Fruit fly (Drosophila melanogaster) whole organism, embryonic: ENCODE data around the gene ind.
A peak's percentile ranks its signal among the peaks of the same experiment; 100 is the strongest.

Experiments used
- Atf3 ChIP-seq: fragments of 200-800 bp; sonication (Bioruptor generic); optimal IDR thresholded peaks from 3 replicates; lab custom pipeline; 2016; ENCODE audit warnings: missing biosample characterization, missing genetic modification characterization
- Bgb ChIP-seq: fragments of 200-800 bp; sonication (Bioruptor generic); IDR thresholded peaks from 2 replicates; pipeline ENCODE4 v1.3.6; 2022; ENCODE audit warnings: missing biosample characterization, missing genetic modification characterization; ENCODE audit not compliant: partially characterized antibody
- CG10543 ChIP-seq: fragments of 200-800 bp; sonication (Bioruptor generic); optimal IDR thresholded peaks from 3 replicates; lab custom pipeline; 2017; ENCODE audit warnings: missing biosample characterization, mild to moderate bottlenecking, missing genetic modification characterization, moderate library complexity
- CG10654 ChIP-seq: fragments of 200-800 bp; sonication (Bioruptor generic); optimal IDR thresholded peaks from 2 replicates; lab custom pipeline; 2016; ENCODE audit warnings: missing biosample characterization, missing genetic modification characterization
- CG10959 ChIP-seq: fragments of 200-800 bp; sonication (Bioruptor generic); IDR thresholded peaks from 2 replicates; pipeline ENCODE4 v1.3.6; 2022; ENCODE audit warnings: missing biosample characterization, missing genetic modification characterization
- CG11085 ChIP-seq: fragments of 200-800 bp; sonication (Bioruptor generic); IDR thresholded peaks from 2 replicates; pipeline ENCODE4 v1.3.6; 2022; ENCODE audit warnings: missing biosample characterization, missing genetic modification characterization
- CG11560 ChIP-seq: fragments of 200-800 bp; sonication (Bioruptor generic); IDR thresholded peaks from 3 replicates; pipeline ENCODE4 v1.3.6; 2022; ENCODE audit warnings: missing biosample characterization, missing genetic modification characterization
- CG11695 ChIP-seq: fragments of 200-800 bp; sonication (Bioruptor generic); IDR thresholded peaks from 3 replicates; pipeline ENCODE4 v1.3.6; 2022; ENCODE audit warnings: missing biosample characterization, missing genetic modification characterization
- CG12219 ChIP-seq: fragments of 200-800 bp; sonication (Bioruptor generic); optimal IDR thresholded peaks from 3 replicates; lab custom pipeline; 2018; ENCODE audit warnings: missing biosample characterization, mild to moderate bottlenecking, missing genetic modification characterization
- CG1233 ChIP-seq: fragments of 200-800 bp; sonication (Bioruptor generic); optimal IDR thresholded peaks from 4 replicates; lab custom pipeline; 2018; ENCODE audit warnings: missing biosample characterization, mild to moderate bottlenecking, missing genetic modification characterization
- CG14014 ChIP-seq: fragments of 200-800 bp; sonication (Bioruptor generic); IDR thresholded peaks from 2 replicates; pipeline ENCODE4 v1.3.6; 2022; ENCODE audit warnings: missing biosample characterization, missing genetic modification characterization
- CG15479 ChIP-seq: fragments of 200-800 bp; sonication (Bioruptor generic); optimal IDR thresholded peaks from 3 replicates; lab custom pipeline; 2019; ENCODE audit warnings: missing biosample characterization, mild to moderate bottlenecking, missing genetic modification characterization, moderate library complexity
- CG15696 ChIP-seq: fragments of 200-800 bp; sonication (Bioruptor generic); optimal IDR thresholded peaks from 2 replicates; lab custom pipeline; 2019; ENCODE audit warnings: missing biosample characterization, mild to moderate bottlenecking, missing genetic modification characterization, moderate library complexity
- CG17829 ChIP-seq: fragments of 200-800 bp; optimal IDR thresholded peaks from 2 replicates; lab custom pipeline; 2019; ENCODE audit warnings: missing biosample characterization, mild to moderate bottlenecking, missing genetic modification characterization, moderate library complexity
- CG18011 ChIP-seq: fragments of 200-800 bp; sonication (Bioruptor generic); optimal IDR thresholded peaks from 2 replicates; lab custom pipeline; 2017; ENCODE audit warnings: missing biosample characterization, missing genetic modification characterization, mild to moderate bottlenecking, moderate library complexity, missing genotype
- CG2678 ChIP-seq: fragments of 200-800 bp; sonication (Bioruptor generic); optimal IDR thresholded peaks from 3 replicates; lab custom pipeline; 2019; ENCODE audit warnings: missing biosample characterization, mild to moderate bottlenecking, missing genetic modification characterization, moderate library complexity
- CG33557 ChIP-seq: fragments of 200-800 bp; sonication (Bioruptor generic); optimal IDR thresholded peaks from 2 replicates; lab custom pipeline; 2019; ENCODE audit warnings: missing biosample characterization, mild to moderate bottlenecking, missing genetic modification characterization, moderate library complexity
- CG34376 ChIP-seq: fragments of 200-800 bp; sonication (Bioruptor generic); optimal IDR thresholded peaks from 2 replicates; lab custom pipeline; 2018; ENCODE audit warnings: missing biosample characterization, mild to moderate bottlenecking, missing genetic modification characterization
- CG43689 ChIP-seq: fragments of 200-800 bp; sonication (Bioruptor generic); IDR thresholded peaks from 2 replicates; pipeline ENCODE4 v1.3.6; 2022; ENCODE audit warnings: missing biosample characterization, missing genetic modification characterization
- CG6654 ChIP-seq: fragments of 200-800 bp; sonication (Bioruptor generic); optimal IDR thresholded peaks from 2 replicates; lab custom pipeline; 2017; ENCODE audit warnings: missing biosample characterization, mild to moderate bottlenecking, missing genetic modification characterization
- CG6791 ChIP-seq: fragments of 200-800 bp; sonication (Bioruptor generic); IDR thresholded peaks from 3 replicates; pipeline ENCODE4 v1.3.6; 2022; ENCODE audit warnings: missing biosample characterization, missing genetic modification characterization; ENCODE audit not compliant: partially characterized antibody
- CG7745 ChIP-seq: fragments of 200-800 bp; sonication (Bioruptor generic); optimal IDR thresholded peaks from 2 replicates; lab custom pipeline; 2018; ENCODE audit warnings: missing biosample characterization, mild to moderate bottlenecking, missing genetic modification characterization, moderate library complexity
- CG7987 ChIP-seq: fragments of 200-800 bp; sonication (Bioruptor generic); optimal IDR thresholded peaks from 2 replicates; lab custom pipeline; 2018; ENCODE audit warnings: missing biosample characterization, mild to moderate bottlenecking, missing genetic modification characterization, moderate library complexity
- CG8388 ChIP-seq: fragments of 200-800 bp; sonication (Bioruptor generic); optimal IDR thresholded peaks from 2 replicates; lab custom pipeline; 2019; ENCODE audit warnings: missing biosample characterization, mild to moderate bottlenecking, missing genetic modification characterization, moderate library complexity
- CG9609 ChIP-seq: fragments of 200-800 bp; sonication (Bioruptor generic); optimal IDR thresholded peaks from 3 replicates; lab custom pipeline; 2016; ENCODE audit warnings: missing biosample characterization, missing genetic modification characterization
- CkIIα-i1 ChIP-seq: fragments of 200-800 bp; sonication (Bioruptor generic); IDR thresholded peaks from 2 replicates; pipeline ENCODE4 v1.3.6; 2022; ENCODE audit warnings: missing biosample characterization, missing genetic modification characterization
- HLH3B ChIP-seq: fragments of 200-800 bp; sonication (Bioruptor generic); IDR thresholded peaks from 2 replicates; pipeline ENCODE4 v1.3.6; 2022; ENCODE audit warnings: missing biosample characterization, missing genetic modification characterization
- Hmr ChIP-seq: fragments of 200-800 bp; sonication (Bioruptor generic); optimal IDR thresholded peaks from 3 replicates; lab custom pipeline; 2017; ENCODE audit warnings: mild to moderate bottlenecking, missing biosample characterization, missing genetic modification reagents, missing genetic modification characterization
- Mrtf ChIP-seq: fragments of 200-800 bp; sonication (Bioruptor generic); IDR thresholded peaks from 3 replicates; pipeline ENCODE4 v1.3.6; 2022; ENCODE audit warnings: missing biosample characterization, missing genetic modification characterization
- Poxn ChIP-seq: fragments of 200-800 bp; sonication (Bioruptor generic); IDR thresholded peaks from 2 replicates; pipeline ENCODE4 v1.3.6; 2022; ENCODE audit warnings: missing biosample characterization, missing genetic modification characterization
- Ravus ChIP-seq: fragments of 200-800 bp; sonication (Bioruptor generic); IDR thresholded peaks from 2 replicates; pipeline ENCODE4 v1.3.6; 2022; ENCODE audit warnings: missing biosample characterization, missing genetic modification characterization
- ase ChIP-seq: fragments of 200-800 bp; sonication (Bioruptor generic); IDR thresholded peaks from 3 replicates; pipeline ENCODE4 v1.3.6; 2022; ENCODE audit warnings: missing biosample characterization, missing genetic modification characterization
- ash1 ChIP-seq: fragments of 200-800 bp; sonication (Bioruptor generic); optimal IDR thresholded peaks from 2 replicates; lab custom pipeline; 2018; ENCODE audit warnings: missing biosample characterization, mild to moderate bottlenecking, missing genetic modification characterization
- bcd ChIP-seq: fragments of 200-800 bp; sonication (Bioruptor generic); optimal IDR thresholded peaks from 2 replicates; lab custom pipeline; 2017; ENCODE audit warnings: missing biosample characterization, mild to moderate bottlenecking, missing genetic modification characterization
- chif ChIP-seq, 2 experiments: fragments of 200-800 bp; sonication (Bioruptor generic); optimal IDR thresholded peaks; 3 replicates each; lab custom pipeline; 2016; ENCODE audit warnings: missing biosample characterization in 2 of 2, missing genetic modification characterization in 2 of 2
- chn ChIP-seq: fragments of 200-800 bp; sonication (Bioruptor generic); optimal IDR thresholded peaks from 2 replicates; lab custom pipeline; 2016; ENCODE audit warnings: missing biosample characterization, missing genetic modification characterization
- dati ChIP-seq: fragments of 200-800 bp; sonication (Bioruptor generic); IDR thresholded peaks from 2 replicates; pipeline ENCODE4 v1.3.6; 2022; ENCODE audit warnings: missing biosample characterization, missing genetic modification characterization
- dpn ChIP-seq, 2 experiments: fragments of 200-800 bp; sonication (Bioruptor generic); optimal IDR thresholded peaks; 3 replicates each; lab custom pipeline; 2016; ENCODE audit warnings: missing biosample characterization in 2 of 2, missing genetic modification characterization in 2 of 2
- dysf ChIP-seq: fragments of 200-800 bp; sonication (Bioruptor generic); IDR thresholded peaks from 3 replicates; pipeline ENCODE4 v1.3.6; 2022; ENCODE audit warnings: missing biosample characterization, missing genetic modification characterization
- gce ChIP-seq: fragments of 200-800 bp; sonication (Bioruptor generic); IDR thresholded peaks from 3 replicates; pipeline ENCODE4 v1.3.6; 2022; ENCODE audit warnings: missing biosample characterization, missing genetic modification characterization
- gt ChIP-seq: fragments of 200-800 bp; sonication (Bioruptor generic); IDR thresholded peaks from 2 replicates; pipeline ENCODE4 v1.3.6; 2022; ENCODE audit warnings: missing biosample characterization, missing genetic modification characterization
- jumu ChIP-seq: fragments of 200-800 bp; sonication (Bioruptor generic); optimal IDR thresholded peaks from 3 replicates; lab custom pipeline; 2016; ENCODE audit warnings: missing biosample characterization, missing genetic modification characterization
- luna ChIP-seq: fragments of 200-800 bp; sonication (Bioruptor generic); optimal IDR thresholded peaks from 2 replicates; lab custom pipeline; 2016; ENCODE audit warnings: missing biosample characterization, missing genetic modification characterization
- mld ChIP-seq: fragments of 200-800 bp; sonication (Bioruptor generic); IDR thresholded peaks from 3 replicates; pipeline ENCODE4 v1.3.6; 2022; ENCODE audit warnings: missing biosample characterization, missing genetic modification characterization; ENCODE audit not compliant: partially characterized antibody
- nerfin-2 ChIP-seq: fragments of 200-800 bp; sonication (Bioruptor generic); IDR thresholded peaks from 2 replicates; pipeline ENCODE4 v1.3.6; 2022; ENCODE audit warnings: missing biosample characterization, missing genetic modification characterization; ENCODE audit not compliant: partially characterized antibody
- pros ChIP-seq: fragments of 200-800 bp; sonication (Bioruptor generic); optimal IDR thresholded peaks from 3 replicates; lab custom pipeline; 2019; ENCODE audit warnings: missing biosample characterization, mild to moderate bottlenecking, missing genetic modification characterization, moderate library complexity
- sr ChIP-seq: fragments of 200-800 bp; sonication (Bioruptor generic); IDR thresholded peaks from 3 replicates; pipeline ENCODE4 v1.3.6; 2022; ENCODE audit warnings: missing biosample characterization, missing genetic modification characterization
- usp ChIP-seq: fragments of >200 bp; optimal IDR thresholded peaks from 2 replicates; lab custom pipeline; 2017; ENCODE audit warnings: missing biosample characterization, missing genetic modification characterization
- vnd ChIP-seq: fragments of 200-800 bp; sonication (Bioruptor generic); IDR thresholded peaks from 3 replicates; pipeline ENCODE4 v1.3.6; 2022; ENCODE audit warnings: missing biosample characterization, missing genetic modification characterization; ENCODE audit not compliant: partially characterized antibody

Gene ind

DNA sequence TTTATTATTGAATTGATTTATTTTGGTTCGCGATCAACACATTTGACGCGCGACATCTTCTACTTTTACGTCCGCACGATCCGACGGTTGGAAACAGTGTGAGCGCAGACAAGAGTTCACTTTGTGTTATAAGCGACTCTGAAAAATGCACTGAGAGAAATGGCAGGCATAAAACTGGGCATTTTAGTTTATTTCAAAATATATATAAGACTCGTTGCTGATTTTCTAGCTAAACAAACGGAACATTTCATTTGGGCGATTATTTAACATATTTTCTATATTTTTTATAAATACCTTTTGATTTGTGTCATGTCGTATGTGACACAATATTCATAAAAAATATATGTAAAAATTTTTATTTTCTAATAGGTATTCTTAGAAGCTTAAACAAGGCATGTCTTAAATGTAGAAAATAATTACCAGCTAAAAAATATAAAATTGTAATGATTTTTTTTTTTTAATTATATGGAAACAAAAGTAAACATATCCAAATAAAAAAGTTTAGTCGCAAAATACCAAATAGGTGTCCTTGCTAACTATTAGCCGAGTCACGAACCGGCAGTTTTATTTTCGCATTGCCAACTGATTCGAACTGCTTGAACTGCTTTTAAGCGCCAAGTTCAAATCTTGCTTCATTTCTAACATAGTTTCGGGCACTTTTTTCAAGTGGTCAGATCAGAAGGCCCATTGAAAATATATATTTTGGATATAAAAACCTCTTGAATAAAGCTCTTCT lies 29.6 kb downstream of the ind start, which contains the start of gene Reck (continued):
- TF ChIP-seq CG10654 (GFP tag; lab: Kevin White, UChicago), result peak; percentile 76
- TF ChIP-seq pros (GFP tag; lab: Kevin White, UChicago), result no peak
- peak; percentile 29; the same call in 1 of the 2 replicates for TF ChIP-seq gt
- TF ChIP-seq Hmr (GFP tag; lab: Kevin White, UChicago), result peak; percentile 56
- peak; percentile 64 for TF ChIP-seq Ravus (GFP tag; lab: Robert Waterston, UW)
- peak; percentile 77 for TF ChIP-seq bcd (GFP tag; lab: Kevin White, UChicago)
- TF ChIP-seq vnd (GFP tag; lab: Robert Waterston, UW), result no peak
- TF ChIP-seq CG6654 (GFP tag; lab: Kevin White, UChicago), result peak; percentile 15
- TF ChIP-seq CG8388 (GFP tag; lab: Kevin White, UChicago), result peak; percentile 88
- peak; percentile 53; the same call in 2 of the 3 replicates for TF ChIP-seq Mrtf (GFP tag; lab: Robert Waterston, UW)
- TF ChIP-seq nerfin-2, result no peak
- no peak for TF ChIP-seq Bgb (GFP tag; lab: Robert Waterston, UW)
- TF ChIP-seq ash1 (GFP tag; lab: Kevin White, UChicago), result no peak
- peak; percentile 66 for TF ChIP-seq CG10959 (GFP tag; lab: Robert Waterston, UW)
- peak; percentile 45; the same call in 1 of the 2 replicates for TF ChIP-seq CG11085 (GFP tag; lab: Robert Waterston, UW)
- peak; percentile 83 for TF ChIP-seq CG11695 (GFP tag; lab: Robert Waterston, UW)
- peak; percentile 69 for TF ChIP-seq CG15696 (tag; lab: Kevin White, UChicago)
- TF ChIP-seq chn (GFP tag; lab: Kevin White, UChicago), result peak; percentile 38
- peak; percentile 89 for TF ChIP-seq HLH3B (GFP tag; lab: Robert Waterston, UW)
- peak; percentile 59 for TF ChIP-seq CG33557 (GFP tag; lab: Kevin White, UChicago)
- TF ChIP-seq CG14014 (GFP tag; lab: Robert Waterston, UW), result peak; percentile 86
- peak; percentile 3 for TF ChIP-seq Atf3 (GFP tag; lab: Kevin White, UChicago)
- peak; percentile 33 to 82 for TF ChIP-seq dpn (GFP tag; optimal IDR thresholded peaks at IDR 0.05; lab: Kevin White, UChicago)
- no peak for TF ChIP-seq usp
- TF ChIP-seq CG9609 (GFP tag; lab: Kevin White, UChicago), result peak; percentile 46
- no peak for TF ChIP-seq luna (GFP tag; lab: Kevin White, UChicago)
- peak; percentile 56 for TF ChIP-seq CG18011 (GFP tag; lab: Kevin White, UChicago)
- TF ChIP-seq Poxn, result no peak
- TF ChIP-seq ase (GFP tag; lab: Robert Waterston, UW), result peak; percentile 77; the same call in 2 of the 3 replicates
- peak; percentile 72 for TF ChIP-seq CG12219
- TF ChIP-seq dysf (GFP tag; lab: Robert Waterston, UW), result peak; percentile 79
- TF ChIP-seq CG2678 (tag; lab: Kevin White, UChicago), result peak; percentile 87
- peak; percentile 89 for TF ChIP-seq CG17829
- TF ChIP-seq CG15479, result no peak
- TF ChIP-seq chif (GFP tag; optimal IDR thresholded peaks at IDR 0.05; lab: Kevin White, UChicago), result peak; percentile 40 to 63
- TF ChIP-seq CG6791 (GFP tag; lab: Robert Waterston, UW), result no peak
- TF ChIP-seq sr (GFP tag; lab: Robert Waterston, UW), result peak; percentile 41; the same call in 1 of the 3 replicates
- TF ChIP-seq dati (GFP tag; lab: Robert Waterston, UW), result peak; percentile 79
- TF ChIP-seq CG11560 (tag; lab: Robert Waterston, UW), result no peak
- peak; percentile 48; the same call in 1 of the 2 replicates for TF ChIP-seq CG43689
- TF ChIP-seq jumu (GFP tag; lab: Kevin White, UChicago), result no peak
- TF ChIP-seq CG10543, result peak; percentile 52
- TF ChIP-seq CG7745 (tag; lab: Kevin White, UChicago), result no peak
- peak; percentile 85 for TF ChIP-seq gce (GFP tag; lab: Robert Waterston, UW)
- peak; percentile 77 for TF ChIP-seq CG7987
- peak; percentile 85 for TF ChIP-seq CG1233 (GFP tag; lab: Kevin White, UChicago)
- no peak for TF ChIP-seq mld (GFP tag; lab: Robert Waterston, UW)
- TF ChIP-seq CG34376 (GFP tag; lab: Kevin White, UChicago), result peak; percentile 32
- no peak for TF ChIP-seq CkIIα-i1 (GFP tag; lab: Robert Waterston, UW)
